Fruit fly (Drosophila melanogaster) whole organism, prepupa: ENCODE measurements around the gene Sik2.

Experiments
- Blimp-1 ChIP-seq: fragments of 200-800 bp; sonication (Bioruptor generic); optimal IDR thresholded peaks from 3 replicates; lab custom pipeline; 2017; ENCODE audit warnings: missing biosample characterization, missing genetic modification characterization, mild to moderate bottlenecking, moderate library complexity, missing genetic modification reagents
- CG15336 ChIP-seq: fragments of 200-800 bp; sonication (Bioruptor generic); IDR thresholded peaks from 2 replicates; pipeline ENCODE4 v1.3.6; 2022; ENCODE audit warnings: missing biosample characterization, missing genetic modification characterization
- CG6163 ChIP-seq: fragments of 200-800 bp; sonication (Bioruptor generic); IDR thresholded peaks from 3 replicates; pipeline ENCODE4 v1.3.6; 2022; ENCODE audit warnings: missing biosample characterization, missing genetic modification characterization
- CG7368 ChIP-seq: fragments of 200-800 bp; sonication (Bioruptor generic); optimal IDR thresholded peaks from 3 replicates; lab custom pipeline; 2016; ENCODE audit warnings: missing biosample characterization, missing genetic modification characterization
- Eip78C ChIP-seq: fragments of 200-800 bp; sonication (Bioruptor generic); peaks from one replicate; lab custom pipeline; 2016; ENCODE audit warnings: missing biosample characterization, missing genetic modification characterization
- Hr4 ChIP-seq: fragments of 200-800 bp; sonication (Bioruptor generic); optimal IDR thresholded peaks from 3 replicates; lab custom pipeline; 2016; ENCODE audit warnings: missing biosample characterization, missing genetic modification characterization
- Smox ChIP-seq: fragments of 200-800 bp; sonication (Bioruptor generic); optimal IDR thresholded peaks from 3 replicates; lab custom pipeline; 2016; ENCODE audit warnings: missing biosample characterization, missing genetic modification characterization
- acj6 ChIP-seq: fragments of 200-800 bp; sonication (Bioruptor generic); optimal IDR thresholded peaks from 3 replicates; lab custom pipeline; 2016; ENCODE audit warnings: missing biosample characterization, missing genetic modification characterization
- eg ChIP-seq: fragments of 200-800 bp; sonication (Bioruptor generic); IDR thresholded peaks from 3 replicates; pipeline ENCODE4 v1.3.6; 2022; ENCODE audit warnings: missing biosample characterization, missing genetic modification characterization
- esn ChIP-seq: fragments of 200-800 bp; sonication (Bioruptor generic); optimal IDR thresholded peaks from 2 replicates; lab custom pipeline; 2016; ENCODE audit warnings: missing biosample characterization, mild to moderate bottlenecking, missing genetic modification characterization, moderate library complexity
- spab ChIP-seq: fragments of 200-800 bp; sonication (Bioruptor generic); optimal IDR thresholded peaks from 2 replicates; lab custom pipeline; 2017; ENCODE audit warnings: missing biosample characterization, mild to moderate bottlenecking, missing genetic modification characterization, missing genetic modification reagents
- vri ChIP-seq: fragments of 200-800 bp; sonication (Bioruptor generic); optimal IDR thresholded peaks from 3 replicates; lab custom pipeline; 2016; ENCODE audit warnings: missing biosample characterization, mild to moderate bottlenecking, missing genetic modification characterization

- TF ChIP-seq eg (GFP tag; lab: Robert Waterston, UW) (peak; percentile 49; the same call in 2 of the 3 replicates), Eip78C (GFP tag; lab: Kevin White, UChicago) (peak; percentile 78), Blimp-1 (GFP tag; lab: Kevin White, UChicago) (no peak), acj6 (GFP tag; lab: Kevin White, UChicago) (peak; percentile 12), CG7368 (GFP tag; lab: Kevin White, UChicago) (no peak), spab (no peak), CG15336 (peak; percentile 54), esn (GFP tag; lab: Kevin White, UChicago) (peak; percentile 43), vri (peak; percentile 19), Hr4 (GFP tag; lab: Kevin White, UChicago) (peak; percentile 46), CG6163 (GFP tag; lab: Robert Waterston, UW) (peak; percentile 43; the same call in 1 of the 3 replicates), Smox (GFP tag; lab: Kevin White, UChicago) (peak; percentile 45)
Observed at dm6 chrX:2041981-2042847, 19.5 kb downstream of the Sik2 start, which contains the start of the genes Actn and usp.
